Worm (Caenorhabditis elegans) whole organism, midembryonic: ENCODE data around the gene his-35.
A peak's percentile ranks its signal among the peaks of the same experiment; 100 is the strongest.

Experiments
- T22C8.4 ChIP-seq: fragments of 200-800 bp; sonication (Bioruptor generic); IDR thresholded peaks from 2 replicates; pipeline ENCODE4 v1.3.6; 2022; ENCODE audit warnings: missing genetic modification characterization, missing compliant biosample characterization
- cog-1 ChIP-seq: sonication (generic microtip); optimal IDR thresholded peaks from 2 replicates; lab custom pipeline; 2016; ENCODE audit warnings: missing genetic modification characterization, missing compliant biosample characterization
- flt-1 ChIP-seq: fragments of 200-800 bp; sonication (Bioruptor generic); IDR thresholded peaks from 2 replicates; pipeline ENCODE4 v1.3.6; 2022; ENCODE audit warnings: missing genetic modification characterization, missing compliant biosample characterization
- klf-2 ChIP-seq: fragments of 200-800 bp; sonication (Bioruptor generic); conservative IDR thresholded peaks from 2 replicates; pipeline ENCODE4 v1.3.6; 2022; ENCODE audit warnings: missing genetic modification reagents, missing genetic modification characterization, missing compliant biosample characterization
- med-1 ChIP-seq: sonication (generic microtip); optimal IDR thresholded peaks from 2 replicates; lab custom pipeline; 2017; ENCODE audit warnings: missing genetic modification characterization, mild to moderate bottlenecking, missing compliant biosample characterization, antibody characterized with exemption, missing genetic modification reagents; ENCODE audit not compliant: insufficient read depth
- ref-1 ChIP-seq: fragments of 200-800 bp; sonication (Bioruptor generic); conservative IDR thresholded peaks from 2 replicates; pipeline ENCODE4 v1.3.6; 2022; ENCODE audit warnings: missing genetic modification reagents, missing genetic modification characterization, missing compliant biosample characterization
- tab-1 ChIP-seq: fragments of 200-800 bp; sonication (Bioruptor generic); IDR thresholded peaks from 2 replicates; pipeline ENCODE4 v1.3.6; 2022; ENCODE audit warnings: missing genetic modification characterization, missing compliant biosample characterization
- ztf-23 ChIP-seq: fragments of 200-800 bp; sonication (Bioruptor generic); IDR thresholded peaks from 2 replicates; pipeline ENCODE4 v1.3.6; 2022; ENCODE audit warnings: missing genetic modification reagents, missing genetic modification characterization, missing compliant biosample characterization
- ztf-29 ChIP-seq: fragments of 200-800 bp; sonication (Bioruptor generic); IDR thresholded peaks from 2 replicates; pipeline ENCODE4 v1.3.6; 2022; ENCODE audit warnings: missing genetic modification reagents, missing genetic modification characterization, missing compliant biosample characterization

his-35 gene

ce11 chrV:9546042-9546581 is 1.0 kb upstream of the his-35 start, which contains the start of gene C50F4.6:
Gene C50F4.6 (plus strand): TSS chrV:9546092.
- TF ChIP-seq tab-1 (no peak), T22C8.4 (GFP tag; lab: Robert Waterston, UW) (no peak), cog-1 (no peak), ref-1 (GFP tag; lab: Robert Waterston, UW) (no peak), klf-2 (GFP tag; lab: Robert Waterston, UW) (no peak), ztf-23 (no peak), ztf-29 (GFP tag; lab: Robert Waterston, UW) (no peak), med-1 (GFP tag; lab: Kevin White, UChicago) (no peak), flt-1 (GFP tag; lab: Robert Waterston, UW) (no peak)

DNA sequence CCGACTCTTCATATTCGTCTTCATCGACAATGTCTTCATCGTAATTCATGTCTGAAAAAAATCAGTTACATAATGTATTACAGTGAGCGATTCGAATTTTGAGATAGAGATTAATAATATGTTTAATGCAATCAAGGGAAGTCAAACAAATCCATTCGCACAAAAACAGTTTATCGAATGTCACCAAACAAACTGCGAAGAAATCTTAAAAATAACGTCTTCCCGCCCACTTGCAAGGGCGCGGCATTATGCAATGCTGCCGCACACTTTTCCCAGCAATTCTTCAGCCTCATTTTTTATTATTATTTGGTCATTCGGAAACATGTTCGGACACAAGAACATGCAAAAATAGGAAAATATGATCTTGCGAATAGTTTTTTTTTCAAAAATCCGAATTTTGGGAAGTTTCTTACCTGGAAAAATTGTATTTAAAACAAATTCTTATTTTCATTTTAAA is 884 bp downstream of the his-35 start, which contains the start of gene mdf-1:
Gene mdf-1, minus strand, starts transcription at position 51 of the 457 bp plus-strand sequence.
- TF ChIP-seq klf-2 (GFP tag; lab: Robert Waterston, UW) (0 out of 2 replicates have a peak, but pooled peaks have one; percentile 35), med-1 (GFP tag; lab: Kevin White, UChicago) (peak; percentile 28), cog-1 (no peak), tab-1 (no peak), ztf-23 (peak; percentile 67; the same call in 1 of the 2 replicates), ref-1 (GFP tag; lab: Robert Waterston, UW) (0 out of 2 replicates have a peak, but pooled peaks have one; percentile 33), ztf-29 (GFP tag; lab: Robert Waterston, UW) (no peak), T22C8.4 (GFP tag; lab: Robert Waterston, UW) (no peak), flt-1 (GFP tag; lab: Robert Waterston, UW) (0 out of 2 replicates have a peak, but pooled peaks have one; percentile 52)

ce11 chrV:9541506-9541905 is 3.6 kb downstream of the his-35 start, which contains the start of gene C50F4.16:
Gene C50F4.16 (minus strand): TSS chrV:9541606.
- TF ChIP-seq T22C8.4 (GFP tag; lab: Robert Waterston, UW) (no peak), ztf-23 (no peak), flt-1 (GFP tag; lab: Robert Waterston, UW) (no peak), klf-2 (GFP tag; lab: Robert Waterston, UW) (no peak), cog-1 (no peak), ref-1 (GFP tag; lab: Robert Waterston, UW) (no peak), tab-1 (no peak), ztf-29 (GFP tag; lab: Robert Waterston, UW) (no peak), med-1 (GFP tag; lab: Kevin White, UChicago) (no peak)

ce11 chrV:9539638-9540037 is 5.5 kb downstream of the his-35 start, which contains the start of gene C50F4.12:
Gene C50F4.12 (minus strand): TSS chrV:9539738.
- TF ChIP-seq T22C8.4 (GFP tag; lab: Robert Waterston, UW) (no peak), cog-1 (no peak), flt-1 (GFP tag; lab: Robert Waterston, UW) (no peak), med-1 (GFP tag; lab: Kevin White, UChicago) (no peak), tab-1 (no peak), ref-1 (GFP tag; lab: Robert Waterston, UW) (no peak), ztf-29 (GFP tag; lab: Robert Waterston, UW) (no peak), ztf-23 (no peak), klf-2 (GFP tag; lab: Robert Waterston, UW) (no peak)

DNA sequence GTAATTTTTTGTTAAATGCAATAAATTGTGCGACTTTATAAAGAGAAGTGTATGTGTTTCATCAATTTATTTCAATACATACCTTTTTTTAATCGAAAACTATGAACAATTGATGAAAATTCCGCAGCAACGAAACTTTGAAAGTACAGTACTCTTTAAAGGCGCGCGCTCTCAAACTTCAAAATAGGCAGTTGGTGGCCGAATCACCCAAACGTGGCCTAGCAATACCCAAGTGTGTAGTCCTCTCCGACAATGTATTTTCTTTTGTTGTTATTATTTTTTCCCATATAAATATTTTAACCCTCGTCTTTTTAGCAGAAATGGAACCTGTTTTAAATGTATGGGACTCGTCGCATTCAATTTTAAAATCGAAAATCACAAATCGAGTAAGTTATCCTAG is 8.6 kb downstream of the his-35 start, which contains the start of gene C50F4.4:
Gene C50F4.4, plus strand, starts transcription at position 267 of the 400 bp plus-strand sequence.
- no peak for TF ChIP-seq tab-1
- 0 out of 2 replicates have a peak, but pooled peaks have one; percentile 15 for TF ChIP-seq ztf-23
- no peak for TF ChIP-seq flt-1 (GFP tag; lab: Robert Waterston, UW)
- no peak for TF ChIP-seq T22C8.4 (GFP tag; lab: Robert Waterston, UW)
- no peak for TF ChIP-seq ref-1 (GFP tag; lab: Robert Waterston, UW)
- no peak for TF ChIP-seq ztf-29 (GFP tag; lab: Robert Waterston, UW)
- TF ChIP-seq cog-1, result no peak

ce11 chrV:9534621-9535020 is 10.5 kb downstream of the his-35 start, which contains the start of gene tag-329:
Gene tag-329 (plus strand): TSS chrV:9534921.
- no peak for TF ChIP-seq T22C8.4 (GFP tag; lab: Robert Waterston, UW)
- TF ChIP-seq ref-1 (GFP tag; lab: Robert Waterston, UW), result no peak
- TF ChIP-seq cog-1, result no peak
- no peak for TF ChIP-seq ztf-23
- TF ChIP-seq klf-2 (GFP tag; lab: Robert Waterston, UW), result no peak
- no peak for TF ChIP-seq flt-1 (GFP tag; lab: Robert Waterston, UW)
- no peak for TF ChIP-seq med-1 (GFP tag; lab: Kevin White, UChicago)
- no peak for TF ChIP-seq ztf-29 (GFP tag; lab: Robert Waterston, UW)
- no peak for TF ChIP-seq tab-1

DNA sequence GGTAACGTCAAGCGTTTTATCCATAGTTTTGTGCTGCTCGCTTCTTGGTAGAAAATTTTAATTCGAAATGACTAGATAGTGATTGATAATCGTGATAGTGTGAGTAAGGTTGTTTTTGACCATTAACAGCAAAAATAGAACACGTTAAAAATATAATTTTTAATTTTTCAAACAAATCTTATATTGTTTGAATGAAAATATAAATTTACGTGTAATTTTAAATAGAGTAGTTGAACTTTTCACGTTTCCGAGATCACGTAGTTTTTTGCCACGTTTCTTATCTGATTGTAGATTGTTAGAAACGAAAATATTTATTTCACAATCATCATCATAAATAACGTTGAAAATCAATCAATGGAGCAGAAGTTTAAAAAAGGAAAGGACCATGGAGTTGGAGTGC is 13.6 kb downstream of the his-35 start, which contains the start of the genes C50F4.10 and pfk-1.2:
Gene C50F4.10, minus strand, starts transcription at position 101 of the 400 bp plus-strand sequence.
Gene pfk-1.2, plus strand, starts transcription at position 325 of the 400 bp plus-strand sequence.
- no peak for TF ChIP-seq tab-1
- no peak for TF ChIP-seq med-1 (GFP tag; lab: Kevin White, UChicago)
- no peak for TF ChIP-seq ztf-23
- no peak for TF ChIP-seq ztf-29 (GFP tag; lab: Robert Waterston, UW)
- TF ChIP-seq flt-1 (GFP tag; lab: Robert Waterston, UW), result no peak
- no peak for TF ChIP-seq cog-1
- no peak for TF ChIP-seq klf-2 (GFP tag; lab: Robert Waterston, UW)
- no peak for TF ChIP-seq T22C8.4 (GFP tag; lab: Robert Waterston, UW)
- no peak for TF ChIP-seq ref-1 (GFP tag; lab: Robert Waterston, UW)

ce11 chrV:9527984-9528383 is 17.1 kb downstream of the his-35 start:
- TF ChIP-seq cog-1 (no peak), ztf-29 (GFP tag; lab: Robert Waterston, UW) (no peak), T22C8.4 (GFP tag; lab: Robert Waterston, UW) (no peak), ztf-23 (no peak), ref-1 (GFP tag; lab: Robert Waterston, UW) (no peak), tab-1 (no peak), flt-1 (GFP tag; lab: Robert Waterston, UW) (no peak)

DNA sequence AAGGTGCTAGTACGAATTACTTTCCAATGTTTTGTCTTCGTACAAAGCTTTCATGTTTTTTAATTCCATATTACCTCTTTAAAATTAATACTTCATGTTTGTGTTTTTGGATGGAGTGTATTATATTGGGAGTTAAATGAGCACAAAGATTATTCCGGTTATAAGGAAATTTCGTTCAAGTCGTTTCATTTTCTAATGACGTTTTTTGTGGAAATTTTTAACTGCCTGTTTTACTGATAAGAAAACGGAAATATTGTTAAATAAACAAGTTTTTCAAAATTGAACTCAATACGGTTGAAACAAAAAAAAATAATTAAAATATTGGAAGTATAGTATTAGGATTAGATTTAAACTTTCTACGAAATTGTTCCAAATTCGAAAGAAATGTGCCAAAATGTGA is 17.8 kb downstream of the his-35 start:
- no peak for TF ChIP-seq ztf-29 (GFP tag; lab: Robert Waterston, UW)
- no peak for TF ChIP-seq ref-1 (GFP tag; lab: Robert Waterston, UW)
- TF ChIP-seq cog-1, result no peak
- no peak for TF ChIP-seq med-1 (GFP tag; lab: Kevin White, UChicago)
- no peak for TF ChIP-seq T22C8.4 (GFP tag; lab: Robert Waterston, UW)
- TF ChIP-seq klf-2 (GFP tag; lab: Robert Waterston, UW), result no peak
- no peak for TF ChIP-seq flt-1 (GFP tag; lab: Robert Waterston, UW)
- TF ChIP-seq tab-1, result no peak
- TF ChIP-seq ztf-23, result no peak
